Fruit fly (Drosophila melanogaster): Measurements from ENCODE around the gene Cpr62Ba.

DNA sequence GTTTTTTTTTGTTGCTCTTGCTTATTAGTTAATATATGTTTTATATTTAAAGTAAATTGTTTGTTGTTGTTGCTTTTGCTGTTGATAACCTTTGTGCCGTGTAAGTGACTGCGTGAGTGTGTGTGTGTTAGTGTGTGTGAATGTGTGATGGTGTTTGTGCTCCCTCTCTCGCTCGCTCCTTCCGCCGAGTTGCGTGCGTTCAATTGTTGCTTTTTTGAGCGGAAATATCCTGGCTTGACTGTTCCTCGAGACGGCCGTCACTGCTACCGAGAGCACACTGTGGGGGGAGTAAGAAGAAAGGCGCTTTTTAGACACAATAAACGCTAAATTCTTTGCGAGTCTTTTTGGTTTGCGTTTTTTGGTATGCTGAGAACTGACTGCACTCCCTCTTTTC, 29.8 kb upstream of the Cpr62Ba start:
- no peak for TF ChIP-seq CTCF (optimal IDR thresholded peaks at IDR 0.05)
- no peak for TF ChIP-seq CG8478 (optimal IDR thresholded peaks at IDR 0.05)
